Fruit fly (Drosophila melanogaster): ENCODE data around the gene CG12355.

The CG12355 gene

DNA sequence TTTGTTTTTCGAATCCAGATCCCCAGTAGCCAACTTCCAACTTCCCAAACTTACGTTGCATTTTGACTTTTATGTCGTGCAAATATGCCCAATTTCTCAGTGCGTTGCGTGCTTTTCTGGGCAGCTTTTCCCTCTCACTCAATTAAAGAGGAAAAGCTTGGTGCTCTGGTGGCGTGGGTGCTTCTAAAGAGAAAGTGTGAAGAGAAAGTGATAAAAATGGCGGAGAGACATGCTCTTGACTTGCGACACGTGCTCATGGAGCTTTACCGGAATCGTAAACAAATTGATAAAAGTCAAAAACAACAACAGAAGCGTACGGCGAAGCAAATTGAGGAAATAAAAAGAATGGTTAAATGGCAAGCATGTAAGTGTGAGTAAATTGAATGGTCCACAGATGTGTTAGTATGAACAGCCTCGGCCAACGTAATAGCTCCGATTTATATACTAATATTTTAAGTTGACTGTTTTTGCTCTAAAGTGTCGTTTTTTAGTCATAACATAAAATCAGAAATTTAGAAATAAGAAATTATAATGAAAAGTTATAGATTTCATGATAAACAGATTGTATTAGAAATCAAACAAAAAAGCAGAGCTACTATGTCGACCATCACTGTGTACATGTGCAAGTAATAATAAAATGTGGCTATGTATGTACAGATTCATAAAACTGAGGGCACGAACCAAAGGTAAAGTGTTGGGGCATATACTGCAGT lies 1.3 kb downstream of the CG12355 start (continued):
- TF ChIP-seq Vsx1 (GFP tag; optimal IDR thresholded peaks at IDR 0.05) (no peak), CG13775 (GFP tag; optimal IDR thresholded peaks at IDR 0.05) (peak; percentile 14), MESR4 (GFP tag; optimal IDR thresholded peaks at IDR 0.05) (no peak), Ptx1 (GFP tag; IDR thresholded peaks at IDR 0.05) (peak; percentile 52; the same call in 1 of the 2 replicates), gt (GFP tag; IDR thresholded peaks at IDR 0.05) (no peak), Ets97D (GFP tag; optimal IDR thresholded peaks at IDR 0.05) (no peak), bab2 (GFP tag; optimal IDR thresholded peaks at IDR 0.05) (no peak), fd64A (GFP tag; optimal IDR thresholded peaks at IDR 0.05) (no peak), Taf1 (GFP tag; IDR thresholded peaks at IDR 0.05) (no peak)

DNA sequence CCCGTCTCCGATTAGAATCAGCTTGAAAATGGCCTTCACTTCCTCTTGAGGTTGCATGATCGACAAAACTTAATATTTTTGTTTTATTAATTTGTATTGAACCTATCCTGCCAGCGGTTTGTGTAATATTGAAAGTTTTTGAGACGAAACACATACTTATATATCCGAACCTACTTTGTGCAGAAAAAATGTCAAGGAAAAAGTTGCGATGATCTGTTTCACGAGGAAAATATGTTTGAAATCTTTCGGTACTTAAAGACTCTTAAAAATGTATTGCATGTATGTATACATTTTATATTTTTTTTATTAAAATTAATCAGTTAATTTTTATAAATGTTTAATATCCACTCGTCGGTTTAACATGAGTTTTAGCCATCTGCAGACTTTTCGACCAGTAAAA lies 10.0 kb downstream of the CG12355 start, which contains the start of gene Ran-like:
Gene Ran-like, minus strand, starts transcription at position 101 of the 400 bp plus-strand sequence.
- TF ChIP-seq Mad (GFP tag; optimal IDR thresholded peaks at IDR 0.05) (no peak), CG7556 (GFP tag; optimal IDR thresholded peaks at IDR 0.05) (no peak), bsh (GFP tag; optimal IDR thresholded peaks at IDR 0.05) (no peak), her (GFP tag; optimal IDR thresholded peaks at IDR 0.05) (no peak), Dref (GFP tag; IDR thresholded peaks at IDR 0.05) (no peak), btn (GFP tag; optimal IDR thresholded peaks at IDR 0.05) (no peak), Lim3 (GFP tag; IDR thresholded peaks at IDR 0.05) (no peak), CG14710 (tag; optimal IDR thresholded peaks at IDR 0.05) (no peak), gro (GFP tag; optimal IDR thresholded peaks at IDR 0.05) (no peak), CG11504 (tag; optimal IDR thresholded peaks at IDR 0.05) (no peak), Fer1 (GFP tag; optimal IDR thresholded peaks at IDR 0.05) (no peak), tna (GFP tag; IDR thresholded peaks at IDR 0.05; ENCODE audit: partially characterized antibody) (no peak)

DNA sequence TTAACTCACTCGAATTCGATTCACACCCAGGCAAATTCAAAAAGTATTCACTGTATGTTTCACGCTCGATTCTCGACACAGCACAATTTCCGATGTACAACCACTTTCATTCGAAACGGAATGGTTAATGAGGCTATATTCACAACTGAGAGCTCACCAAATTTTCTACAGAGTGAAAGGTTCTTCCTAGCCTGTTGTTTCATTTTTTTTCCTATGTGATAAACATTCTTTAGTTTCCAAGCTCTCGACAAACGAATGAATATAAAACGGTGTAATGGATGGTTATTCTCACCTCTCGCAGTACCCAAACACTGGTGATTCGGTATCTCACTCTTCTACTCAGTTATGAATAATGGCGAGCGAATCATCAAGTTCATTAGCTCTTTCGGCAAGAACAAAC lies 21.3 kb downstream of the CG12355 start, which contains the start of gene cocoon:
Gene cocoon, minus strand, starts transcription at position 101 of the 400 bp plus-strand sequence.
- TF ChIP-seq vnd (GFP tag; IDR thresholded peaks at IDR 0.05; ENCODE audit: partially characterized antibody) (no peak), lmd (GFP tag; IDR thresholded peaks at IDR 0.05) (no peak), Sox102F (GFP tag; optimal IDR thresholded peaks at IDR 0.05) (no peak), CG13775 (GFP tag; optimal IDR thresholded peaks at IDR 0.05) (no peak), CG7271 (tag; optimal IDR thresholded peaks at IDR 0.05) (no peak), unpg (GFP tag; optimal IDR thresholded peaks at IDR 0.05) (no peak), Abd-B (GFP tag; optimal IDR thresholded peaks at IDR 0.05) (no peak), CG32767 (GFP tag; IDR thresholded peaks at IDR 0.05) (no peak), fd96Cb (tag; optimal IDR thresholded peaks at IDR 0.05) (no peak), Oaz (GFP tag; IDR thresholded peaks at IDR 0.05) (no peak), PHDP (tag; optimal IDR thresholded peaks at IDR 0.05) (no peak)
